Worm (Caenorhabditis elegans) whole organism, L4/young adult: ENCODE results near the gene Y48C3A.5.

Source experiments
- W03F9.2 ChIP-seq: fragments of 150-350 bp; optimal IDR thresholded peaks from 2 replicates; lab custom pipeline; 2014; ENCODE audit warnings: missing biosample characterization, missing genetic modification characterization
- him-1 ChIP-seq: sonication (generic microtip); optimal IDR thresholded peaks from 2 replicates; lab custom pipeline; 2016; ENCODE audit warnings: missing genotype, missing genetic modification reagents, missing genetic modification characterization, missing compliant biosample characterization

DNA sequence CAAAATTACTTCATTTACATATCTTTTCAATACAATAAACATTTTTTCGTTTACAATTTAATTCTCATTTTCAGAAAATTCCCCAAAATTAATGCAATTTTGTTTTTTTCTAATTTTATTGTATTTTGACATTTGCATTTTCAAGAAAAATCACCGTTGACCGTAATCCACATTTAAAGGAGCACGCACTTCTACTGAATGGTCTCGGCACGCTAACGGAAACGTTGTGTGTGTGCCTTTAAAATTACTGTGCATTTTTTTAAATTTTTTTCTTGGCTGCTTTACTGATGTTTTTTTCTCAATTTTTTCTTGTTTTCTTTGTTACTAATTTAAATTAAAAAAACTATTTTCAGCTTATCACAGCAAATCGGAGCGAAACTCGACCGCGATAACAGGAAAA lies 10.3 kb upstream of the Y48C3A.5 start:
- TF ChIP-seq W03F9.2 (no peak), him-1 (tag; lab: Kevin White, UChicago) (no peak)
